Worm (Caenorhabditis elegans) whole organism, L3 larva: ENCODE data around the gene str-139.

Experiments used
- ZK546.5 ChIP-seq: sonication (generic microtip); optimal IDR thresholded peaks from 2 replicates; lab custom pipeline; 2017; ENCODE audit warnings: missing biosample characterization, missing genetic modification characterization
- aly-2 ChIP-seq: fragments of 150-350 bp; optimal IDR thresholded peaks from 2 replicates; lab custom pipeline; 2014; ENCODE audit warnings: missing biosample characterization, missing genetic modification characterization
- ceh-16 ChIP-seq: sonication (generic microtip); optimal IDR thresholded peaks from 2 replicates; lab custom pipeline; 2017; ENCODE audit warnings: missing biosample characterization, missing genetic modification characterization
- ceh-82 ChIP-seq: fragments of 150-350 bp; optimal IDR thresholded peaks from 2 replicates; lab custom pipeline; 2014; ENCODE audit warnings: missing biosample characterization, missing genetic modification characterization
- daf-12 ChIP-seq: fragments of 150-350 bp; optimal IDR thresholded peaks from 2 replicates; lab custom pipeline; 2014; ENCODE audit warnings: missing biosample characterization, missing genetic modification reagents, missing genetic modification characterization
- egl-5 ChIP-seq: fragments of 150-350 bp; optimal IDR thresholded peaks from 2 replicates; lab custom pipeline; 2017; ENCODE audit warnings: missing biosample characterization, missing genetic modification reagents, missing genetic modification characterization, inconsistent platforms
- elt-1 ChIP-seq: fragments of 150-350 bp; optimal IDR thresholded peaks from 2 replicates; lab custom pipeline; 2014; ENCODE audit warnings: missing biosample characterization, missing genetic modification characterization
- elt-2 ChIP-seq: sonication (generic microtip); optimal IDR thresholded peaks from 2 replicates; lab custom pipeline; 2016; ENCODE audit warnings: missing genetic modification reagents, mild to moderate bottlenecking, missing genetic modification characterization, missing compliant biosample characterization
- elt-3 ChIP-seq, 3 experiments: fragments of 150-350 bp in 1 of 3; sonication (generic microtip) in 2 of 3; optimal IDR thresholded peaks; 2 replicates in 2 of 3; 4 replicates in 1 of 3; lab custom pipeline; 2014 to 2017; ENCODE audit warnings: missing biosample characterization in 3 of 3, missing genetic modification characterization in 3 of 3
- eor-1 ChIP-seq, 2 experiments: fragments of 150-350 bp; optimal IDR thresholded peaks; 2 replicates each; lab custom pipeline; 2014 to 2018; ENCODE audit warnings: missing biosample characterization in 2 of 2, missing genetic modification characterization in 2 of 2
- fkh-10 ChIP-seq: sonication (generic microtip); optimal IDR thresholded peaks from 2 replicates; lab custom pipeline; 2017; ENCODE audit warnings: missing biosample characterization, missing genetic modification reagents, missing genetic modification characterization
- fkh-2 ChIP-seq: fragments of 150-350 bp; optimal IDR thresholded peaks from 2 replicates; lab custom pipeline; 2014; ENCODE audit warnings: missing biosample characterization, missing genetic modification reagents, missing genetic modification characterization
- fos-1 ChIP-seq: fragments of 150-350 bp; optimal IDR thresholded peaks from 2 replicates; lab custom pipeline; 2014; ENCODE audit warnings: missing biosample characterization, missing genetic modification characterization
- jun-1 ChIP-seq: fragments of 150-350 bp; optimal IDR thresholded peaks from 2 replicates; lab custom pipeline; 2014; ENCODE audit warnings: missing biosample characterization, missing genetic modification reagents, missing genetic modification characterization
- lin-15B ChIP-seq: fragments of 150-350 bp; optimal IDR thresholded peaks from 2 replicates; lab custom pipeline; 2014; ENCODE audit warnings: missing biosample characterization, missing genetic modification characterization
- lsy-12 ChIP-seq: sonication (generic microtip); optimal IDR thresholded peaks from 2 replicates; lab custom pipeline; 2016; ENCODE audit warnings: mild to moderate bottlenecking, missing genetic modification characterization, missing compliant biosample characterization
- mdl-1 ChIP-seq: fragments of 150-350 bp; optimal IDR thresholded peaks from 2 replicates; lab custom pipeline; 2014; ENCODE audit warnings: missing biosample characterization, missing genetic modification characterization
- mml-1 ChIP-seq: fragments of 150-350 bp; sonication (generic microtip); optimal IDR thresholded peaks from 3 replicates; lab custom pipeline; 2014; ENCODE audit warnings: missing biosample characterization, missing genetic modification characterization
- nfya-1 ChIP-seq: sonication (generic microtip); optimal IDR thresholded peaks from 2 replicates; lab custom pipeline; 2017; ENCODE audit warnings: missing genetic modification characterization, mild to moderate bottlenecking, missing compliant biosample characterization, antibody characterized with exemption, moderate library complexity; ENCODE audit not compliant: insufficient read depth
- nhr-11 ChIP-seq: fragments of 150-350 bp; optimal IDR thresholded peaks from 2 replicates; lab custom pipeline; 2014; ENCODE audit warnings: missing biosample characterization, missing genetic modification characterization
- nhr-12 ChIP-seq: fragments of 150-350 bp; optimal IDR thresholded peaks from 2 replicates; lab custom pipeline; 2014; ENCODE audit warnings: missing biosample characterization, missing genetic modification characterization
- nhr-23 ChIP-seq: fragments of 150-350 bp; optimal IDR thresholded peaks from 2 replicates; lab custom pipeline; 2014; ENCODE audit warnings: missing biosample characterization, missing genetic modification reagents, missing genetic modification characterization
- nhr-237 ChIP-seq: fragments of 150-350 bp; optimal IDR thresholded peaks from 2 replicates; lab custom pipeline; 2014; ENCODE audit warnings: missing biosample characterization, missing genetic modification characterization
- nhr-25 ChIP-seq: sonication (generic microtip); optimal IDR thresholded peaks from 2 replicates; lab custom pipeline; 2017; ENCODE audit warnings: missing biosample characterization, missing genetic modification characterization
- nhr-28 ChIP-seq: fragments of 150-350 bp; optimal IDR thresholded peaks from 2 replicates; lab custom pipeline; 2014; ENCODE audit warnings: missing biosample characterization, missing genetic modification characterization
- nhr-43 ChIP-seq: sonication (generic microtip); optimal IDR thresholded peaks from 2 replicates; lab custom pipeline; 2016; ENCODE audit warnings: mild to moderate bottlenecking, missing genetic modification characterization, missing compliant biosample characterization; ENCODE audit not compliant: poor library complexity, severe bottlenecking
- nhr-76 ChIP-seq: fragments of 150-350 bp; sonication (generic microtip); optimal IDR thresholded peaks from 5 replicates; lab custom pipeline; 2014; ENCODE audit warnings: missing biosample characterization, missing genetic modification characterization
- nhr-77 ChIP-seq: fragments of 150-350 bp; optimal IDR thresholded peaks from 2 replicates; lab custom pipeline; 2014; ENCODE audit warnings: missing biosample characterization, missing genetic modification characterization
- pha-4 ChIP-seq: fragments of 150-350 bp; optimal IDR thresholded peaks from 2 replicates; lab custom pipeline; 2014; ENCODE audit warnings: missing biosample characterization, missing genetic modification reagents, missing genetic modification characterization
- pqm-1 ChIP-seq: fragments of 150-350 bp; optimal IDR thresholded peaks from 2 replicates; lab custom pipeline; 2017; ENCODE audit warnings: missing biosample characterization, missing genetic modification characterization, inconsistent platforms
- sea-2 ChIP-seq: fragments of 150-350 bp; sonication (generic microtip); optimal IDR thresholded peaks from 4 replicates; lab custom pipeline; 2014; ENCODE audit warnings: missing biosample characterization, missing genetic modification reagents, missing genetic modification characterization
- skn-1 ChIP-seq: fragments of 150-350 bp; optimal IDR thresholded peaks from 2 replicates; lab custom pipeline; 2014; ENCODE audit warnings: missing biosample characterization, missing genetic modification characterization
- unc-39 ChIP-seq: sonication (generic microtip); optimal IDR thresholded peaks from 4 replicates; lab custom pipeline; 2017; ENCODE audit warnings: missing biosample characterization, missing genetic modification characterization
- unc-62 ChIP-seq: fragments of 150-350 bp; sonication (generic microtip); optimal IDR thresholded peaks from 4 replicates; lab custom pipeline; 2014; ENCODE audit warnings: missing biosample characterization, missing genetic modification reagents, missing genetic modification characterization
- zag-1 ChIP-seq: fragments of 150-350 bp; optimal IDR thresholded peaks from 2 replicates; lab custom pipeline; 2014; ENCODE audit warnings: missing biosample characterization, missing genetic modification characterization

Gene str-139

ce11 chrV:8102960-8103359, 41.0 kb upstream of the str-139 start, which contains the start of gene str-90:
str-90 (plus strand) TSS chrV:8103260.
- TF ChIP-seq lin-15B (tag; lab: Kevin White, UChicago) (no peak), daf-12 (no peak), lsy-12 (tag; lab: Kevin White, UChicago) (no peak), mml-1 (tag; lab: Kevin White, UChicago) (no peak), nhr-23 (no peak), jun-1 (tag; lab: Kevin White, UChicago) (no peak), nhr-76 (tag; lab: Kevin White, UChicago) (no peak), aly-2 (no peak), fos-1 (tag; lab: Kevin White, UChicago) (no peak), elt-2 (no peak), zag-1 (tag; lab: Kevin White, UChicago) (no peak), fkh-10 (no peak), sea-2 (no peak), nhr-28 (tag; lab: Kevin White, UChicago) (no peak), unc-39 (tag; lab: Kevin White, UChicago) (no peak), nhr-25 (no peak), nhr-12 (tag; lab: Kevin White, UChicago) (no peak)
- TF ChIP-seq, all 47 proteins: peak for 0

- TF ChIP-seq mdl-1 (tag; lab: Kevin White, UChicago) (no peak), daf-12 (no peak)
- TF ChIP-seq, all 47 proteins: peak for 0
Observed at ce11 chrV:8099306-8099705, 37.3 kb upstream of the str-139 start, which contains the start of gene sdz-23. sdz-23 (plus strand) TSS chrV:8099606.

ce11 chrV:8098239-8098638, 36.3 kb upstream of the str-139 start, which contains the start of gene str-145:
str-145 (minus strand) TSS chrV:8098339.
- no peak for TF ChIP-seq elt-2
- TF ChIP-seq ceh-16 (tag; lab: Kevin White, UChicago), result no peak
- TF ChIP-seq daf-12, result no peak
- no peak for TF ChIP-seq nhr-28 (tag; lab: Kevin White, UChicago)
- no peak for TF ChIP-seq fkh-2 (tag; lab: Kevin White, UChicago)
- TF ChIP-seq ceh-82 (tag; lab: Kevin White, UChicago), result no peak
- TF ChIP-seq nhr-237 (tag; lab: Kevin White, UChicago), result no peak
- no peak for TF ChIP-seq elt-1 (tag; lab: Kevin White, UChicago)
- no peak for TF ChIP-seq skn-1 (tag; lab: Kevin White, UChicago)
- no peak for TF ChIP-seq nhr-12 (tag; lab: Kevin White, UChicago)
- TF ChIP-seq lsy-12 (tag; lab: Kevin White, UChicago), result no peak
- TF ChIP-seq nhr-43, result no peak
- TF ChIP-seq nfya-1, result no peak
- no peak for TF ChIP-seq lin-15B (tag; lab: Kevin White, UChicago)
- no peak for TF ChIP-seq jun-1 (tag; lab: Kevin White, UChicago)

- TF ChIP-seq eor-1 (tag; optimal IDR thresholded peaks at IDR 0.05; lab: Kevin White, UChicago), result no peak
- no peak for TF ChIP-seq mdl-1 (tag; lab: Kevin White, UChicago)
- TF ChIP-seq zag-1 (tag; lab: Kevin White, UChicago), result no peak
- TF ChIP-seq nhr-28 (tag; lab: Kevin White, UChicago), result no peak
- no peak for TF ChIP-seq lin-15B (tag; lab: Kevin White, UChicago)
- no peak for TF ChIP-seq nhr-43
- no peak for TF ChIP-seq skn-1 (tag; lab: Kevin White, UChicago)
- no peak for TF ChIP-seq egl-5 (tag; lab: Kevin White, UChicago)
- no peak for TF ChIP-seq pqm-1
- TF ChIP-seq nhr-11 (tag; lab: Kevin White, UChicago), result no peak
- TF ChIP-seq nhr-77 (tag; lab: Kevin White, UChicago), result no peak
- no peak for TF ChIP-seq unc-62 (GFP tag; lab: Kevin White, UChicago)
- no peak for TF ChIP-seq nhr-76 (tag; lab: Kevin White, UChicago)
- TF ChIP-seq ceh-16 (tag; lab: Kevin White, UChicago), result no peak
Observed at ce11 chrV:8095378-8095777, 33.4 kb upstream of the str-139 start, which contains the start of gene str-146. str-146 (minus strand) TSS chrV:8095478.

- TF ChIP-seq pha-4 (tag; lab: Kevin White, UChicago), result no peak
- no peak for TF ChIP-seq elt-1 (tag; lab: Kevin White, UChicago)
- no peak for TF ChIP-seq elt-3 (tag; optimal IDR thresholded peaks at IDR 0.05; lab: Kevin White, UChicago)
- TF ChIP-seq ZK546.5 (tag; lab: Kevin White, UChicago), result no peak
Observed at ce11 chrV:8092385-8092784, 30.4 kb upstream of the str-139 start, which contains the start of gene str-129. str-129 (minus strand) TSS chrV:8092485.
